Worm (Caenorhabditis elegans) whole organism, L4/young adult: ENCODE measurements around the gene srd-35.

Experiments used
- W03F9.2 ChIP-seq: fragments of 150-350 bp; optimal IDR thresholded peaks from 2 replicates; lab custom pipeline; 2014; ENCODE audit warnings: missing biosample characterization, missing genetic modification characterization
- him-1 ChIP-seq: sonication (generic microtip); optimal IDR thresholded peaks from 2 replicates; lab custom pipeline; 2016; ENCODE audit warnings: missing genotype, missing genetic modification reagents, missing genetic modification characterization, missing compliant biosample characterization

DNA sequence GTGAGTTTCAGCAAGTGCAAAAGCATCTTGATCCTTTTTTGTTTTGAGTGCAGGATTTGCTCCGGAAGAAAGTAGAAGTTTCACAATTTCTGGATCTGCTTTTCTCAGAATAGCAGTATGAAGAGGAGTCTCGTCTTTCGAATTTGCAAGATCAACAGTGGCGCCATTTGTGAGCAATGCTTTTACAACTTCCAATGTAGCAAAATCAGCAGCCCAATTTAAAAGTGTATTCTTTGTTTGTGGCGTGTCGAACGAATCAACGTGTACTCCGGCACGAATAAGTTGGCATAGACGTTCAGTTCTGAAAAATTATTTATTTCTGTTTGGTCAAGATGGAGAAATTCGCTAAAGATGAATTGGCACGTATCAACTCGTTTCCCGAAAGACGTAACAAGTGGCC, 14.6 kb upstream of the srd-35 start, which contains the start of gene T16G1.13:
- no peak for TF ChIP-seq him-1 (tag; lab: Kevin White, UChicago)
- no peak for TF ChIP-seq W03F9.2
